Worm (Caenorhabditis elegans) whole organism, L2 larva: Measurements from ENCODE around the gene C52G5.2.

Source experiments
- F13H6.1 ChIP-seq: sonication (generic microtip); optimal IDR thresholded peaks from 2 replicates; lab custom pipeline; 2016; ENCODE audit warnings: missing genetic modification characterization, missing compliant biosample characterization
- R02D3.7 ChIP-seq: fragments of 150-350 bp; optimal IDR thresholded peaks from 2 replicates; lab custom pipeline; 2014; ENCODE audit warnings: missing biosample characterization, missing genetic modification characterization
- Y55F3AM.14 ChIP-seq: fragments of 200-800 bp; sonication (Bioruptor generic); optimal IDR thresholded peaks from 2 replicates; lab custom pipeline; 2018; ENCODE audit warnings: mild to moderate bottlenecking, missing genetic modification characterization, missing compliant biosample characterization
- ZK546.5 ChIP-seq: sonication (generic microtip); optimal IDR thresholded peaks from 2 replicates; lab custom pipeline; 2017; ENCODE audit warnings: missing biosample characterization, missing genetic modification characterization
- alr-1 ChIP-seq: fragments of 150-350 bp; optimal IDR thresholded peaks from 2 replicates; lab custom pipeline; 2014; ENCODE audit warnings: missing biosample characterization, missing genetic modification characterization
- aly-2 ChIP-seq: fragments of 150-350 bp; optimal IDR thresholded peaks from 2 replicates; lab custom pipeline; 2014; ENCODE audit warnings: missing biosample characterization, missing genetic modification characterization
- ama-1 ChIP-seq: fragments of 150-350 bp; optimal IDR thresholded peaks from 2 replicates; lab custom pipeline; 2018; ENCODE audit warnings: inconsistent platforms
- blmp-1 ChIP-seq: sonication (generic microtip); optimal IDR thresholded peaks from 2 replicates; lab custom pipeline; 2017; ENCODE audit warnings: missing genetic modification characterization, mild to moderate bottlenecking, missing compliant biosample characterization, antibody characterized with exemption, moderate library complexity; ENCODE audit not compliant: insufficient read depth
- ceh-82 ChIP-seq: fragments of 150-350 bp; optimal IDR thresholded peaks from 2 replicates; lab custom pipeline; 2014; ENCODE audit warnings: missing biosample characterization, missing genetic modification characterization
- crh-2 ChIP-seq: sonication (generic microtip); optimal IDR thresholded peaks from 2 replicates; lab custom pipeline; 2017; ENCODE audit warnings: missing biosample characterization, missing genetic modification characterization
- egl-27 ChIP-seq: sonication (generic microtip); optimal IDR thresholded peaks from 3 replicates; lab custom pipeline; 2017; ENCODE audit warnings: missing biosample characterization, missing genetic modification reagents, missing genetic modification characterization
- elt-1 ChIP-seq: fragments of 150-350 bp; optimal IDR thresholded peaks from 2 replicates; lab custom pipeline; 2014; ENCODE audit warnings: missing biosample characterization, missing genetic modification characterization
- elt-3 ChIP-seq: sonication (generic microtip); optimal IDR thresholded peaks from 2 replicates; lab custom pipeline; 2017; ENCODE audit warnings: missing biosample characterization, missing genetic modification characterization
- gmeb-1 ChIP-seq: fragments of 150-350 bp; optimal IDR thresholded peaks from 2 replicates; lab custom pipeline; 2014; ENCODE audit warnings: missing biosample characterization, missing genetic modification characterization
- lin-11 ChIP-seq: fragments of 150-350 bp; sonication (generic microtip); optimal IDR thresholded peaks from 2 replicates; lab custom pipeline; 2014; ENCODE audit warnings: missing biosample characterization, missing genetic modification characterization, inconsistent platforms, mixed read lengths
- lin-13 ChIP-seq: fragments of 150-350 bp; optimal IDR thresholded peaks from 2 replicates; lab custom pipeline; 2014; ENCODE audit warnings: missing biosample characterization, missing genetic modification reagents, missing genetic modification characterization
- lin-39 ChIP-seq: fragments of 150-350 bp; optimal IDR thresholded peaks from 2 replicates; lab custom pipeline; 2014; ENCODE audit warnings: missing biosample characterization, missing genetic modification reagents, missing genetic modification characterization
- lsy-2 ChIP-seq, 2 experiments: fragments of 150-350 bp in 1 of 2; sonication (generic microtip) in 1 of 2; optimal IDR thresholded peaks; 2 replicates each; lab custom pipeline; 2014 to 2017; ENCODE audit warnings: missing biosample characterization in 2 of 2, missing genetic modification characterization in 2 of 2
- mab-5 ChIP-seq: fragments of 150-350 bp; optimal IDR thresholded peaks from 2 replicates; lab custom pipeline; 2014; ENCODE audit warnings: missing biosample characterization, missing genetic modification characterization
- mdl-1 ChIP-seq, 2 experiments: fragments of 150-350 bp in 1 of 2; sonication (generic microtip) in 1 of 2; optimal IDR thresholded peaks; 2 replicates each; lab custom pipeline; 2017; ENCODE audit warnings: missing biosample characterization in 2 of 2, missing genetic modification characterization in 2 of 2
- nhr-11 ChIP-seq: fragments of 150-350 bp; optimal IDR thresholded peaks from 2 replicates; lab custom pipeline; 2014; ENCODE audit warnings: missing biosample characterization, missing genetic modification characterization
- nhr-129 ChIP-seq: fragments of 150-350 bp; optimal IDR thresholded peaks from 2 replicates; lab custom pipeline; 2014; ENCODE audit warnings: missing biosample characterization, missing genetic modification characterization
- nhr-21 ChIP-seq: fragments of 150-350 bp; optimal IDR thresholded peaks from 2 replicates; lab custom pipeline; 2014; ENCODE audit warnings: missing biosample characterization, missing genetic modification characterization
- nhr-23 ChIP-seq: fragments of 150-350 bp; optimal IDR thresholded peaks from 2 replicates; lab custom pipeline; 2014; ENCODE audit warnings: missing biosample characterization, missing genetic modification reagents, missing genetic modification characterization
- nhr-25 ChIP-seq: fragments of 150-350 bp; sonication (generic microtip); optimal IDR thresholded peaks from 3 replicates; lab custom pipeline; 2014; ENCODE audit warnings: missing biosample characterization, missing genetic modification characterization
- nhr-77 ChIP-seq: fragments of 150-350 bp; optimal IDR thresholded peaks from 2 replicates; lab custom pipeline; 2014; ENCODE audit warnings: missing biosample characterization, missing genetic modification characterization
- peb-1 ChIP-seq: fragments of 150-350 bp; optimal IDR thresholded peaks from 2 replicates; lab custom pipeline; 2014; ENCODE audit warnings: missing biosample characterization, missing genetic modification characterization
- sma-3 ChIP-seq: sonication (generic microtip); optimal IDR thresholded peaks from 2 replicates; lab custom pipeline; 2016; ENCODE audit warnings: missing genetic modification reagents, missing genetic modification characterization, missing compliant biosample characterization
- sma-9 ChIP-seq, 2 experiments: fragments of 150-350 bp in 1 of 2; sonication (generic microtip) in 1 of 2; optimal IDR thresholded peaks; 2 replicates each; lab custom pipeline; 2014 to 2016; ENCODE audit warnings: missing genetic modification characterization in 2 of 2, mild to moderate bottlenecking in 1 of 2, missing biosample characterization in 1 of 2, missing compliant biosample characterization in 1 of 2, missing genetic modification reagents in 1 of 2, moderate library complexity in 1 of 2
- snpc-4 ChIP-seq: fragments of 150-350 bp; optimal IDR thresholded peaks from 2 replicates; lab custom pipeline; 2014; ENCODE audit warnings: missing biosample characterization, missing genetic modification characterization
- unc-55 ChIP-seq: fragments of 150-350 bp; sonication (generic microtip); optimal IDR thresholded peaks from 3 replicates; lab custom pipeline; 2014; ENCODE audit warnings: missing biosample characterization, missing genetic modification reagents, missing genetic modification characterization
- unc-62 ChIP-seq: fragments of 150-350 bp; optimal IDR thresholded peaks from 2 replicates; lab custom pipeline; 2014; ENCODE audit warnings: missing biosample characterization, missing genetic modification reagents, missing genetic modification characterization
- zag-1 ChIP-seq: fragments of 150-350 bp; optimal IDR thresholded peaks from 2 replicates; lab custom pipeline; 2014; ENCODE audit warnings: missing biosample characterization, missing genetic modification characterization
- ztf-1 ChIP-seq: fragments of 200-800 bp; sonication (Bioruptor generic); conservative IDR thresholded peaks from 2 replicates; pipeline ENCODE4 v1.3.6; 2022; ENCODE audit warnings: missing genetic modification characterization, missing compliant biosample characterization
- ztf-4 ChIP-seq: fragments of 150-350 bp; optimal IDR thresholded peaks from 2 replicates; lab custom pipeline; 2014; ENCODE audit warnings: missing biosample characterization, missing genetic modification characterization

Gene C52G5.2

DNA sequence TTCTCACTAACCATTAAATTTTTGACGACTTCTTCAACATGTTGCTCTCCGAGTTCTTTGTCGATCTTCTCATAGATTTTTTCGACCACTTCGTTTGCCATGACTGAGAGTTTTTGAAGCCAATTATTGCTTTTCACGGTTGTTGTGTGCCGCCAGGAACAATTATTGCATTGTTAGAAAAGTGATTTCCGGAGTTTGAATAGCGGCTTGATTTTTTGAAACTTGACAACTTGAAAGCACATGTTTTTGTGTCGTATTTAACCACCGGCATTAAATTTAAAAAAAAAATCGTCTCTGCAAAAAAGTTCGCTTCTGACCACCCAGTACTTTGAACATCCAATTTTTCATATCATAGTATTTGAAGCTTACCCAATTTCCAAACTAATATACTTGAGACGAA is 2.9 kb downstream of the C52G5.2 start, which contains the start of gene C52G5.3:
C52G5.3 (minus strand) TSS at position 101 of the 400 bp plus-strand sequence.
- TF ChIP-seq gmeb-1 (tag; lab: Kevin White, UChicago) (no peak), elt-1 (tag; lab: Kevin White, UChicago) (no peak), elt-3 (tag; lab: Kevin White, UChicago) (no peak), lin-39 (tag; lab: Kevin White, UChicago) (no peak), zag-1 (tag; lab: Kevin White, UChicago) (no peak), mdl-1 (tag; optimal IDR thresholded peaks at IDR 0.05; lab: Kevin White, UChicago) (no peak), snpc-4 (tag; lab: Kevin White, UChicago) (no peak), nhr-129 (tag; lab: Kevin White, UChicago) (no peak), mab-5 (tag; lab: Kevin White, UChicago) (no peak)

DNA sequence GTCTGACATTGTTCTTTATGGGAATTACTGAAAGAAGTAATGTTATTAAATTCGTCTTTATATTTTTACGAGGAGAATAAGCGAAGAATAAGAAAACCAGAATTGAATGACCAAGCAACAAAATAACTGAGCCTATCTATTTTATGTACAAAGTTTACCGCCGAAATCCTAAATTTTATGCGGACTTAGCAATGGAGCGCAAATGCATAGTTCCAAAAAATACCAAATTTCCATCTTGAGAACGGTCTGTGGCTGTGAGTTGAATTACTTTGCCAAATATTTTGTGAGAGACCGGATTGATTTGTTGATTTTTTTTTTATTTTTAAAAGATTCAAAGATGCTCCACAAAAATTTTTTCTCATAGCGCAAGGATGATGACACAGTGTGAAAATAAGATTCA is 9.5 kb downstream of the C52G5.2 start, which contains the start of gene chd-3:
chd-3 (minus strand) TSS at position 27 of the 400 bp plus-strand sequence.
- TF ChIP-seq sma-3 (no peak), ztf-4 (no peak), unc-62 (GFP tag; lab: Kevin White, UChicago) (no peak), lin-11 (no peak), lsy-2 (tag; optimal IDR thresholded peaks at IDR 0.05; lab: Kevin White, UChicago) (no peak)

DNA sequence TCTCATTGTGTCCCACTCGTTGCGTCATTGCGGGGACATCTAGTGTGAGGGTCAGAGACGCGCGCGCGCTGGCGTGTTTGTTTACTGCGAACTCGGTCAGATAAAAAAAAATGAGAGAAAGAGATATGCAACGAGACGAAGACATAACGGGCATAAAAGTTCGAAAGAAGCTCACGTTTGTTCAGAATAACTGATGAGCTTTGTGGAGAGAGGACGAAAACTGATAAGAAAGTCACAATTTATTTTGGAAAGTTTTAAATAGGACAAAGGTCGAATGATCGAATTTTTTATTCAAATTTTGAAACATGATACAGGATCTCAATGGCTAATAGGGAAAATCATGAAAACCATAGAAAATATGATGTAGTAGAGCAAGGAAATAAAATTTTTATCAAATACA is 10.0 kb downstream of the C52G5.2 start:
- peak; percentile 21 for TF ChIP-seq F13H6.1 (tag; lab: Kevin White, UChicago)
- TF ChIP-seq lin-11 = no peak
- TF ChIP-seq R02D3.7 (tag; lab: Kevin White, UChicago) = no peak
- peak; percentile 24 for TF ChIP-seq nhr-129 (tag; lab: Kevin White, UChicago)
- no peak for TF ChIP-seq nhr-21
- TF ChIP-seq Y55F3AM.14 (GFP tag; lab: Kevin White, UChicago) = no peak
- no peak for TF ChIP-seq ztf-1 (GFP tag; lab: Robert Waterston, UW)
- no peak for TF ChIP-seq mab-5 (tag; lab: Kevin White, UChicago)
- no peak for TF ChIP-seq lsy-2 (tag; optimal IDR thresholded peaks at IDR 0.05; lab: Kevin White, UChicago)
- no peak for TF ChIP-seq egl-27
- TF ChIP-seq zag-1 (tag; lab: Kevin White, UChicago) = no peak
- no peak for TF ChIP-seq ceh-82 (tag; lab: Kevin White, UChicago)
- TF ChIP-seq sma-9 (GFP tag; optimal IDR thresholded peaks at IDR 0.05; lab: Kevin White, UChicago) = peak; percentile 3
- no peak for TF ChIP-seq sma-9 (tag; optimal IDR thresholded peaks at IDR 0.05; lab: Kevin White, UChicago)
- no peak for TF ChIP-seq nhr-11 (tag; lab: Kevin White, UChicago)
- no peak for TF ChIP-seq lin-13 (GFP tag; lab: Kevin White, UChicago)
- no peak for TF ChIP-seq mdl-1 (tag; optimal IDR thresholded peaks at IDR 0.05; lab: Kevin White, UChicago)
- no peak for TF ChIP-seq ama-1

DNA sequence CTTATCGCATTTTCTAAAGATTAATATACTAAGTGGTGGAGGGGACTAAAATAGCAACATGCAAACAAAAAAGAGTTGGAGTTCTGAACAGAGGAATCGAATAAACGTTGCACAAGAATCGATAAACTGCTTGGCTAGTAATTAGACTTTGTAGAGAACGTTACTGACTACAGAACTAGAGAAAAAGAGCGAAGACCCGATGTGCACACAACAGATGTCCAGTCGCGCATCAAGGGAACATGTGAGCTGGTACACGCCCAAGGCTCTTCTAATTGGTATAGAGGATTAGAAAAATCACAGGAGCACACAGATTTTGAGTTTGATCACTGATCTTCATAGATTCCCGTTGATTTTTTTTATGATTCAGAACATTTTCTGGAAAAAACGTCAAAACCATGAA is 11.0 kb downstream of the C52G5.2 start:
- no peak for TF ChIP-seq nhr-77 (tag; lab: Kevin White, UChicago)
- TF ChIP-seq unc-55 (GFP tag; lab: Kevin White, UChicago) = peak; percentile 25
- TF ChIP-seq ama-1 = no peak
- no peak for TF ChIP-seq ZK546.5 (tag; lab: Kevin White, UChicago)

DNA sequence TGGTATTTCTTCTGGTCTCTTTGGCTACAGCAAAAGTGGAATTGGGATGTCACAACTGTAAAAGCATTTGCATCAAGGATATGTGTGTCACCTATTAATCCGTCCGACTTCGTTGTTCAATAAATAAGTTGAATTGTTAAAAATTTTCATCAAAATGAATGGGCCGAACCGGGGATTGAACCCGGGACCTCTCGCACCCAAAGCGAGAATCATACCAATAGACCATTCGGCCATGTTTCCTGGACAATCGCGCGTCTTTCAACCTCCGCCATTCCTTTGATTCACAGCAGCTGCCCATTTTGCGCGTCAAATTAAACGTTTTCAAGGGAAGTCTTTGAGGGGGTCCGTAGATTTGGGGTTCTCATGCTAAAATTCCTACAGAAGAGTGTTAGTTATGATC is 11.6 kb downstream of the C52G5.2 start:
- TF ChIP-seq gmeb-1 (tag; lab: Kevin White, UChicago) = no peak
- no peak for TF ChIP-seq nhr-21
- TF ChIP-seq crh-2 = no peak
- TF ChIP-seq peb-1 (tag; lab: Kevin White, UChicago) = no peak
- no peak for TF ChIP-seq ceh-82 (tag; lab: Kevin White, UChicago)
- TF ChIP-seq nhr-25 (tag; lab: Kevin White, UChicago) = no peak
- TF ChIP-seq alr-1 = no peak
- TF ChIP-seq lin-11 = no peak
- TF ChIP-seq lsy-2 (tag; optimal IDR thresholded peaks at IDR 0.05; lab: Kevin White, UChicago) = no peak
- TF ChIP-seq zag-1 (tag; lab: Kevin White, UChicago) = no peak
- no peak for TF ChIP-seq snpc-4 (tag; lab: Kevin White, UChicago)
- no peak for TF ChIP-seq blmp-1 (tag; lab: Kevin White, UChicago)
- TF ChIP-seq nhr-23 (tag; lab: Kevin White, UChicago) = no peak
- no peak for TF ChIP-seq R02D3.7 (tag; lab: Kevin White, UChicago)
- TF ChIP-seq nhr-129 (tag; lab: Kevin White, UChicago) = no peak
- TF ChIP-seq aly-2 (tag; lab: Kevin White, UChicago) = no peak
